Fruit fly (Drosophila melanogaster) whole organism, embryonic: Measurements from ENCODE around the gene CG9372.
A peak's percentile ranks its signal among the peaks of the same experiment; 100 is the strongest.

Source experiments
- Adf1 ChIP-seq: fragments of 200-800 bp; sonication (Bioruptor generic); IDR thresholded peaks from 2 replicates; pipeline ENCODE4 v1.3.6; 2022; ENCODE audit warnings: missing biosample characterization, missing genetic modification characterization
- BtbVII ChIP-seq: fragments of 200-800 bp; sonication (Bioruptor generic); optimal IDR thresholded peaks from 3 replicates; lab custom pipeline; 2017; ENCODE audit warnings: missing biosample characterization, mild to moderate bottlenecking, missing genetic modification characterization
- CG10209 ChIP-seq: fragments of 200-800 bp; sonication (Bioruptor generic); optimal IDR thresholded peaks from 3 replicates; lab custom pipeline; 2017; ENCODE audit warnings: missing biosample characterization, mild to moderate bottlenecking, missing genetic modification characterization, missing genetic modification reagents
- CG10267 ChIP-seq: fragments of 200-800 bp; sonication (Bioruptor generic); optimal IDR thresholded peaks from 2 replicates; lab custom pipeline; 2018; ENCODE audit warnings: missing biosample characterization, mild to moderate bottlenecking, missing genetic modification characterization, moderate library complexity
- CG10274 ChIP-seq: fragments of 200-800 bp; sonication (Bioruptor generic); optimal IDR thresholded peaks from 3 replicates; lab custom pipeline; 2017; ENCODE audit warnings: missing biosample characterization, mild to moderate bottlenecking, missing genetic modification characterization
- CG11085 ChIP-seq: fragments of 200-800 bp; sonication (Bioruptor generic); IDR thresholded peaks from 2 replicates; pipeline ENCODE4 v1.3.6; 2022; ENCODE audit warnings: missing biosample characterization, missing genetic modification characterization
- CG15011 ChIP-seq: fragments of 200-800 bp; sonication (Bioruptor generic); optimal IDR thresholded peaks from 3 replicates; lab custom pipeline; 2018; ENCODE audit warnings: missing biosample characterization, mild to moderate bottlenecking, missing genetic modification characterization
- CG15696 ChIP-seq: fragments of 200-800 bp; sonication (Bioruptor generic); optimal IDR thresholded peaks from 2 replicates; lab custom pipeline; 2019; ENCODE audit warnings: missing biosample characterization, mild to moderate bottlenecking, missing genetic modification characterization, moderate library complexity
- CG17568 ChIP-seq: fragments of 200-800 bp; sonication (Bioruptor generic); optimal IDR thresholded peaks from 2 replicates; lab custom pipeline; 2018; ENCODE audit warnings: missing biosample characterization, mild to moderate bottlenecking, missing genetic modification characterization, moderate library complexity
- CG1792 ChIP-seq: fragments of 200-800 bp; sonication (Bioruptor generic); optimal IDR thresholded peaks from 2 replicates; lab custom pipeline; 2016; ENCODE audit warnings: missing biosample characterization, missing genetic modification characterization
- CG18262 ChIP-seq: fragments of 200-800 bp; optimal IDR thresholded peaks from 3 replicates; lab custom pipeline; 2019; ENCODE audit warnings: missing biosample characterization, mild to moderate bottlenecking, missing genetic modification characterization, moderate library complexity
- CG18619 ChIP-seq: fragments of 200-800 bp; sonication (Bioruptor generic); optimal IDR thresholded peaks from 3 replicates; lab custom pipeline; 2017; ENCODE audit warnings: missing biosample characterization, mild to moderate bottlenecking, missing genetic modification characterization
- CG18764 ChIP-seq: fragments of 200-800 bp; sonication (Bioruptor generic); optimal IDR thresholded peaks from 3 replicates; lab custom pipeline; 2016; ENCODE audit warnings: missing biosample characterization, missing genetic modification characterization
- CG30403 ChIP-seq: fragments of 200-800 bp; sonication (Bioruptor generic); optimal IDR thresholded peaks from 3 replicates; lab custom pipeline; 2016; ENCODE audit warnings: missing biosample characterization, missing genetic modification characterization
- CG31365 ChIP-seq: fragments of 200-800 bp; sonication (Bioruptor generic); optimal IDR thresholded peaks from 2 replicates; lab custom pipeline; 2018; ENCODE audit warnings: missing biosample characterization, mild to moderate bottlenecking, missing genetic modification characterization
- CG4617 ChIP-seq: fragments of 200-800 bp; sonication (Bioruptor generic); optimal IDR thresholded peaks from 3 replicates; lab custom pipeline; 2016; ENCODE audit warnings: missing biosample characterization, missing genetic modification characterization, borderline replicate concordance
- CG4820 ChIP-seq: fragments of 200-800 bp; sonication (Bioruptor generic); optimal IDR thresholded peaks from 3 replicates; lab custom pipeline; 2016; ENCODE audit warnings: missing biosample characterization, missing genetic modification characterization
- CG6254 ChIP-seq: fragments of 200-800 bp; sonication (Bioruptor generic); optimal IDR thresholded peaks from 3 replicates; lab custom pipeline; 2017; ENCODE audit warnings: mild to moderate bottlenecking, missing biosample characterization, missing genetic modification reagents, missing genetic modification characterization
- CG6791 ChIP-seq: fragments of 200-800 bp; sonication (Bioruptor generic); IDR thresholded peaks from 3 replicates; pipeline ENCODE4 v1.3.6; 2022; ENCODE audit warnings: missing biosample characterization, missing genetic modification characterization; ENCODE audit not compliant: partially characterized antibody
- CG7556 ChIP-seq: fragments of 200-800 bp; sonication (Bioruptor generic); optimal IDR thresholded peaks from 2 replicates; lab custom pipeline; 2017; ENCODE audit warnings: missing biosample characterization, mild to moderate bottlenecking, missing genetic modification characterization
- CG8924 ChIP-seq: fragments of 200-800 bp; optimal IDR thresholded peaks from 3 replicates; lab custom pipeline; 2019; ENCODE audit warnings: missing biosample characterization, mild to moderate bottlenecking, missing genetic modification characterization, moderate library complexity
- CG9609 ChIP-seq: fragments of 200-800 bp; sonication (Bioruptor generic); optimal IDR thresholded peaks from 3 replicates; lab custom pipeline; 2016; ENCODE audit warnings: missing biosample characterization, missing genetic modification characterization
- CG9817 ChIP-seq: fragments of 200-800 bp; sonication (Bioruptor generic); optimal IDR thresholded peaks from 2 replicates; lab custom pipeline; 2018; ENCODE audit warnings: missing biosample characterization, mild to moderate bottlenecking, missing genetic modification characterization, moderate library complexity
- Dad ChIP-seq: fragments of 200-800 bp; sonication (Bioruptor generic); optimal IDR thresholded peaks from 3 replicates; lab custom pipeline; 2016; ENCODE audit warnings: missing biosample characterization, missing genetic modification characterization
- Dip2 ChIP-seq: fragments of 200-800 bp; sonication (Bioruptor generic); IDR thresholded peaks from 2 replicates; pipeline ENCODE4 v1.3.6; 2022; ENCODE audit warnings: missing biosample characterization, missing genetic modification characterization
- Dll ChIP-seq: fragments of 200-800 bp; sonication (Bioruptor generic); IDR thresholded peaks from 4 replicates; pipeline ENCODE4 v1.3.6; 2022; ENCODE audit warnings: missing biosample characterization, missing genetic modification characterization; ENCODE audit not compliant: partially characterized antibody
- Drgx ChIP-seq: fragments of 200-800 bp; sonication (Bioruptor generic); IDR thresholded peaks from 2 replicates; pipeline ENCODE4 v1.3.6; 2022; ENCODE audit warnings: missing biosample characterization, missing genetic modification characterization
- Fer2 ChIP-seq: fragments of 200-800 bp; sonication (Bioruptor generic); optimal IDR thresholded peaks from 2 replicates; lab custom pipeline; 2018; ENCODE audit warnings: missing biosample characterization, mild to moderate bottlenecking, missing genetic modification characterization, moderate library complexity
- Gsc ChIP-seq: fragments of 200-800 bp; sonication (Bioruptor generic); IDR thresholded peaks from 2 replicates; pipeline ENCODE4 v1.3.6; 2022; ENCODE audit warnings: missing biosample characterization, missing genetic modification characterization
- Gug ChIP-seq: fragments of 200-800 bp; sonication (Bioruptor generic); IDR thresholded peaks from 4 replicates; pipeline ENCODE4 v1.3.6; 2022; ENCODE audit warnings: missing biosample characterization, missing genetic modification characterization
- HLH3B ChIP-seq: fragments of 200-800 bp; sonication (Bioruptor generic); IDR thresholded peaks from 2 replicates; pipeline ENCODE4 v1.3.6; 2022; ENCODE audit warnings: missing biosample characterization, missing genetic modification characterization
- HLHmδ ChIP-seq: fragments of 200-800 bp; sonication (Bioruptor generic); optimal IDR thresholded peaks from 2 replicates; lab custom pipeline; 2018; ENCODE audit warnings: missing biosample characterization, mild to moderate bottlenecking, missing genetic modification characterization, moderate library complexity
- Nf-YB ChIP-seq: fragments of 200-800 bp; sonication (Bioruptor generic); optimal IDR thresholded peaks from 3 replicates; lab custom pipeline; 2019; ENCODE audit warnings: missing biosample characterization, mild to moderate bottlenecking, missing genetic modification characterization, moderate library complexity
- Tbp ChIP-seq: fragments of >200 bp; optimal IDR thresholded peaks from 2 replicates; lab custom pipeline; 2018; ENCODE audit warnings: missing biosample characterization, missing genetic modification characterization
- cad ChIP-seq: fragments of >200 bp; optimal IDR thresholded peaks from 2 replicates; lab custom pipeline; 2017; ENCODE audit warnings: missing biosample characterization, missing genetic modification characterization
- chm ChIP-seq: fragments of 200-800 bp; sonication (Bioruptor generic); IDR thresholded peaks from 2 replicates; pipeline ENCODE4 v1.3.6; 2022; ENCODE audit warnings: missing biosample characterization, missing genetic modification characterization
- dmrt11E ChIP-seq: fragments of 200-800 bp; sonication (Bioruptor generic); optimal IDR thresholded peaks from 3 replicates; lab custom pipeline; 2018; ENCODE audit warnings: missing biosample characterization, mild to moderate bottlenecking, missing genetic modification characterization, moderate library complexity
- dmrt99B ChIP-seq: fragments of 200-800 bp; sonication (Bioruptor generic); optimal IDR thresholded peaks from 2 replicates; lab custom pipeline; 2018; ENCODE audit warnings: missing biosample characterization, mild to moderate bottlenecking, missing genetic modification characterization, moderate library complexity
- eve ChIP-seq, 2 experiments: fragments of >200 bp; optimal IDR thresholded peaks; 2 replicates each; lab custom pipeline; 2017; ENCODE audit warnings: missing biosample characterization in 2 of 2, missing genetic modification characterization in 2 of 2
- grn ChIP-seq: fragments of 200-800 bp; sonication (Bioruptor generic); optimal IDR thresholded peaks from 3 replicates; lab custom pipeline; 2017; ENCODE audit warnings: missing biosample characterization, missing genetic modification characterization
- ham ChIP-seq: fragments of 200-800 bp; sonication (Bioruptor generic); IDR thresholded peaks from 2 replicates; pipeline ENCODE4 v1.3.6; 2022; ENCODE audit warnings: missing biosample characterization, missing genetic modification characterization
- hb ChIP-seq: fragments of 200-800 bp; sonication (Bioruptor generic); IDR thresholded peaks from 3 replicates; pipeline ENCODE4 v1.3.6; 2022; ENCODE audit warnings: missing biosample characterization, missing genetic modification characterization; ENCODE audit not compliant: partially characterized antibody
- ind ChIP-seq: fragments of 200-800 bp; sonication (Bioruptor generic); optimal IDR thresholded peaks from 3 replicates; lab custom pipeline; 2016; ENCODE audit warnings: missing biosample characterization, missing genetic modification characterization
- lilli ChIP-seq: fragments of 200-800 bp; sonication (Bioruptor generic); optimal IDR thresholded peaks from 3 replicates; lab custom pipeline; 2016; ENCODE audit warnings: missing biosample characterization, missing genetic modification characterization
- mam ChIP-seq: fragments of 200-800 bp; sonication (Bioruptor generic); optimal IDR thresholded peaks from 3 replicates; lab custom pipeline; 2016; ENCODE audit warnings: missing biosample characterization, missing genetic modification characterization
- mld ChIP-seq: fragments of 200-800 bp; sonication (Bioruptor generic); IDR thresholded peaks from 3 replicates; pipeline ENCODE4 v1.3.6; 2022; ENCODE audit warnings: missing biosample characterization, missing genetic modification characterization; ENCODE audit not compliant: partially characterized antibody
- nau ChIP-seq: fragments of 200-800 bp; sonication (Bioruptor generic); optimal IDR thresholded peaks from 3 replicates; lab custom pipeline; 2017; ENCODE audit warnings: missing biosample characterization, mild to moderate bottlenecking, missing genetic modification characterization, missing genetic modification reagents
- phol ChIP-seq: fragments of 200-800 bp; sonication (Bioruptor generic); optimal IDR thresholded peaks from 3 replicates; lab custom pipeline; 2018; ENCODE audit warnings: missing biosample characterization, mild to moderate bottlenecking, missing genetic modification characterization, moderate library complexity
- pita ChIP-seq: fragments of 200-800 bp; sonication (Bioruptor generic); optimal IDR thresholded peaks from 2 replicates; lab custom pipeline; 2017; ENCODE audit warnings: missing biosample characterization, mild to moderate bottlenecking, missing genetic modification characterization
- tup ChIP-seq: fragments of 200-800 bp; sonication (Bioruptor generic); optimal IDR thresholded peaks from 2 replicates; lab custom pipeline; 2016; ENCODE audit warnings: missing biosample characterization, mild to moderate bottlenecking, missing genetic modification characterization, moderate library complexity
- unpg ChIP-seq: fragments of 200-800 bp; sonication (Bioruptor generic); optimal IDR thresholded peaks from 3 replicates; lab custom pipeline; 2018; ENCODE audit warnings: missing biosample characterization, mild to moderate bottlenecking, missing genetic modification characterization, moderate library complexity
- z ChIP-seq: fragments of 200-800 bp; sonication (Bioruptor generic); IDR thresholded peaks from 3 replicates; pipeline ENCODE4 v1.3.6; 2022; ENCODE audit warnings: missing biosample characterization, missing genetic modification characterization

The CG9372 gene

dm6 chr3L:19560695-19561246, 45.2 kb upstream of the CG9372 start (continued):
- TF ChIP-seq Dip2 (GFP tag; lab: Robert Waterston, UW), result no peak
- peak; percentile 68 for TF ChIP-seq grn
- peak; percentile 98 for TF ChIP-seq dmrt11E (tag; lab: Kevin White, UChicago)
- no peak for TF ChIP-seq hb (GFP tag; lab: Robert Waterston, UW)
- no peak for TF ChIP-seq cad
- peak; percentile 88 for TF ChIP-seq Adf1 (GFP tag; lab: Robert Waterston, UW)
- peak; percentile 83 for TF ChIP-seq Nf-YB (GFP tag; lab: Kevin White, UChicago)
- peak; percentile 90 for TF ChIP-seq CG4617 (GFP tag; lab: Kevin White, UChicago)
- no peak for TF ChIP-seq mld (GFP tag; lab: Robert Waterston, UW)
- no peak for TF ChIP-seq CG6791 (GFP tag; lab: Robert Waterston, UW)
- TF ChIP-seq Drgx (GFP tag; lab: Robert Waterston, UW), result peak; percentile 99
- TF ChIP-seq HLH3B, result peak; percentile 93
- TF ChIP-seq Tbp (GFP tag; lab: Kevin White, UChicago), result no peak
- TF ChIP-seq chm (GFP tag; lab: Robert Waterston, UW), result peak; percentile 97
- TF ChIP-seq CG1792 (GFP tag; lab: Kevin White, UChicago), result peak; percentile 81
- peak; percentile 95 for TF ChIP-seq CG18262 (tag; lab: Kevin White, UChicago)
- TF ChIP-seq CG18619, result peak; percentile 92
- TF ChIP-seq Gsc, result no peak
- TF ChIP-seq CG9817 (tag; lab: Kevin White, UChicago), result peak; percentile 95
- TF ChIP-seq CG6254 (GFP tag; lab: Kevin White, UChicago), result peak; percentile 92
- peak; percentile 91 for TF ChIP-seq ind (GFP tag; lab: Kevin White, UChicago)
- no peak for TF ChIP-seq Dll
- TF ChIP-seq CG9609 (GFP tag; lab: Kevin White, UChicago), result peak; percentile 87
- peak; percentile 97 for TF ChIP-seq lilli (GFP tag; lab: Kevin White, UChicago)
- peak; percentile 65 for TF ChIP-seq CG31365 (tag; lab: Kevin White, UChicago)
- TF ChIP-seq nau, result peak; percentile 88
- peak in 1 of 2 experiments; percentile 79 for TF ChIP-seq eve (GFP tag; optimal IDR thresholded peaks at IDR 0.05; lab: Kevin White, UChicago)
- TF ChIP-seq tup (GFP tag; lab: Kevin White, UChicago), result peak; percentile 87
- TF ChIP-seq Dad, result peak; percentile 90
- peak; percentile 93 for TF ChIP-seq CG17568 (GFP tag; lab: Kevin White, UChicago)
- TF ChIP-seq CG10209, result peak; percentile 95
- TF ChIP-seq CG11085 (GFP tag; lab: Robert Waterston, UW), result peak; percentile 79
- TF ChIP-seq HLHmδ (GFP tag; lab: Kevin White, UChicago), result no peak
- TF ChIP-seq CG10274 (GFP tag; lab: Kevin White, UChicago), result peak; percentile 96
- TF ChIP-seq CG15696 (tag; lab: Kevin White, UChicago), result peak; percentile 99
- peak; percentile 97 for TF ChIP-seq CG30403
- peak; percentile 95 for TF ChIP-seq CG4820 (GFP tag; lab: Kevin White, UChicago)
- TF ChIP-seq phol (tag; lab: Kevin White, UChicago), result peak; percentile 95
- no peak for TF ChIP-seq pita

- TF ChIP-seq BtbVII (GFP tag; lab: Kevin White, UChicago) (peak; percentile 10), unpg (GFP tag; lab: Kevin White, UChicago) (peak; percentile 54), mam (GFP tag; lab: Kevin White, UChicago) (peak; percentile 32), CG7556 (GFP tag; lab: Kevin White, UChicago) (peak; percentile 39), CG15011 (peak; percentile 42), ham (GFP tag; lab: Robert Waterston, UW) (no peak), Gug (no peak), Drgx (GFP tag; lab: Robert Waterston, UW) (peak; percentile 83), z (no peak), CG10267 (tag; lab: Kevin White, UChicago) (peak; percentile 0), dmrt99B (tag; lab: Kevin White, UChicago) (peak; percentile 51), Fer2 (tag; lab: Kevin White, UChicago) (no peak), CG18764 (GFP tag; lab: Kevin White, UChicago) (no peak), CG8924 (peak; percentile 1)
Observed at dm6 chr3L:19561745-19562144, 44.3 kb upstream of the CG9372 start.
